Worm (Caenorhabditis elegans): ENCODE measurements around the gene F22E5.13.
"Not testable (repeated sequence)": the region's sequence is repeated elsewhere in the genome, so short reads cannot be mapped to it uniquely, and the experiment has no call there.

The F22E5.13 gene

DNA sequence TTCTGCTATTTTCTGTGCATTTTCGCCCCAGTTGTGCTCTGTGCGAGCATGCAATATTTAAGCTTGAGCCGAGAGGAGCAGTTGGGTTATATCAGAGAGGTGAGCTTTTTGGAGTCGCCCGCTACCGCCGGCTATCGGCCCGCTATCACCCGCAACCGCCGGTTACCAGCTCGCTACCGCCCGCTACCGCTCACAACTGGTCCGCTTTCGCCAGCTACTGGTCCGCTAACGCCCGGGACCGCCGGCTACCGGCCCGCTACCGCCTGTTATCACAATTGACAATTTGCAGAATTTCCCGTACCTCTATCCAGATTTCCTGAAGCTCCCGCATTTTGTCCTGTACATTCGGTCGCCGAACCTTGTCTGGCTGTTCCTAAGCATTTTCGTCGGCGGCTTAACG, 21.0 kb downstream of the F22E5.13 start:
- TF ChIP-seq W03F9.2 (tag; optimal IDR thresholded peaks at IDR 0.05), result no peak
- no peak for TF ChIP-seq dao-5 (tag; optimal IDR thresholded peaks at IDR 0.05)
- no peak for TF ChIP-seq him-1 (tag; optimal IDR thresholded peaks at IDR 0.05)

DNA sequence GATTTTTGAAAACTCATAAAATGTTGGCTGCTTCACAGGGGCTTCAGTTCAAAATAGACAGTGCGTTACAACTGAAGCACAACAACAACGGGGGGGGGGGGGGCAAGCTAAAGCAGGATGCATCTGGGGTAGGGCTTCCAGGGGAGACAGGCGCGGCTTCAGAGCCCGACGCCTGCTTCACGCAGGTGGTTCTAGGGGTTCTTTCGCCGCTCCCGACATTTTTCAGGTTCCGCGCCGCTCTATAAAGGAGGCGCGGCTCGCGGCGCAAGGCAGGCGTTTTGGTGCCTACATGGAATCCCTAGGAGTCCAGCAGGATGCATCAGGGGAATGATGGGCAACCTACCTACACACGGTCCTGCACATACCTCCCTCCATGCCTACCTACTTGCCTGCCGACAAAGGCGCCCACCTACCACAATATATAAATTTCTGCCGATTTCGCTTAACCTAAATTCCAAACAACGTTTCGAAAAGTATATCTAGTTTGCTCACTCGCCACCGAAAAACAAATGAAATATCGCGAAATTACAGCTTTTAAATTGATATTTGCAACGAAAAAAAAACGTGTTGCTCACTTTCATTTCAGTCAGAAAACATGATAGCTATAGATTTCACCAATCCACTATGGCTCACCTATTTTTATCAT, 22.2 kb downstream of the F22E5.13 start, which contains the start of gene sri-71:
Gene sri-71, plus strand, starts transcription at position 596 of the 646 bp plus-strand sequence.
- no peak for TF ChIP-seq W03F9.2 (tag; optimal IDR thresholded peaks at IDR 0.05)
- TF ChIP-seq him-1 (tag; optimal IDR thresholded peaks at IDR 0.05), result no peak
- no peak for TF ChIP-seq dao-5 (tag; optimal IDR thresholded peaks at IDR 0.05)

DNA sequence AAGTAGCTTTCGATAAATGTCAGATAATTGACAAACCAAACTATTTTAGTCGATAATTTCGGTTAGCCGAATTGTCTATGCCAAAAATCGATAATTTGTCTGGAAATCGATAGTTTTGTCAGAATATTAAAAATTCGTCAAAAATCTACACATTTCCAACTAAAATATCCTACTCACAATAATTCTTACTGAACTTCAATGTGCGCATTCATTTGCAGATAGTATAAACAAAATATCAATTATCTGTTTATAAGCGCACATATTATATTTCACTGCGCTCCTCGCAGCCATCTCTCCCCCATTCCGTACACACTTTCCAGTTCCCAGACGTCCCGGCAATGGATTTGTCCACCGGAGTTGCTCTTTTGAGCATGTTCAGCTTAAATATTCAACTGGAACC, 24.6 kb downstream of the F22E5.13 start, which contains the start of gene lgc-28:
Gene lgc-28, plus strand, starts transcription at position 301 of the 400 bp plus-strand sequence.
- no peak for TF ChIP-seq W03F9.2 (tag; optimal IDR thresholded peaks at IDR 0.05)
- no peak for TF ChIP-seq dao-5 (tag; optimal IDR thresholded peaks at IDR 0.05)
- no peak for TF ChIP-seq him-1 (tag; optimal IDR thresholded peaks at IDR 0.05)

DNA sequence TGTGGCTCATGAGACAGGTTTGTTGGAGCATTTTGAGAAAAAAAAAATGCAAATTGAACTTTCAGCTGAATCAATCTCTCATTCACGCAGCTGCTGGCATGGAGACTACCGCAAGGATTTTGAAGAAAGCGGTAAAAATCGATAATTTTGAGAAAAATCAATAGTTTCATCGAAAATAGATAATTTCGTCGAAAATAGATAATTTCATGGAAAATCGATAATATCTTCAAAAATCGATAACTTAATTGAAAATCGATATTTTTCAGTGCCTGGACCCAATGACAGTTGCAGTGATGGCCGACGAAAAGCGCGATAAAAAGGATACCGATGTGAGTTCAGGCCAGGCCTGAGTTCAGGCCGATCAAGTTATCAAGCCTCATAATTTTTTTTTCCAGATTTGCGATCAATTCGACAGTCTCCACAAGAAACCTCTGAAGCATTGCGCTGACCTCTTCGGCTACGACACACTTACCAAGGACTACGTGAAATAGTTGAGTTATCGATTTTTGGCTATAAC, 26.4 kb downstream of the F22E5.13 start, which contains the start of gene D2062.4:
Gene D2062.4, plus strand, starts transcription at position 467 of the 517 bp plus-strand sequence.
- not testable (repeated sequence) for TF ChIP-seq W03F9.2, dao-5, him-1 (tag; optimal IDR thresholded peaks at IDR 0.05)

DNA sequence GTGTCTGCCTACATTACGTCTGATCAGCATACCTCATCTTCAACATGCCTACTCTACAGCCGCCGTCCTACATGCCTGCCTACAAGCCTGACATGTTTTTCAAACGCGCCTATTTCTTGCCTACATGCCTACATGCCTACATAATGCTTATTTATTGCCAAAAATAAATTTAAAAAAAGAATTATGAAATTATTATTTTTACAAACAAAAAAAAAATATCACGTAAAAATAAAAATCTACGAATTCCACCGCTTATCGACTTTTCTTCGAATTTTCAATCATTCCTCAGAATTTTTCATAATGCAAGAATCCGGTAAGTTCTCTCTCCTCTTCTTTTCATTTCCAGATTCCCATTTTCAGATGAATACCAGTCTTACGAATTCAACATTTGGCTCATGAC, 27.0 kb downstream of the F22E5.13 start, which contains the start of gene D2062.5:
Gene D2062.5, plus strand, starts transcription at position 301 of the 400 bp plus-strand sequence.
- no peak for TF ChIP-seq him-1 (tag; optimal IDR thresholded peaks at IDR 0.05)
- no peak for TF ChIP-seq dao-5 (tag; optimal IDR thresholded peaks at IDR 0.05)
- TF ChIP-seq W03F9.2 (tag; optimal IDR thresholded peaks at IDR 0.05), result no peak

DNA sequence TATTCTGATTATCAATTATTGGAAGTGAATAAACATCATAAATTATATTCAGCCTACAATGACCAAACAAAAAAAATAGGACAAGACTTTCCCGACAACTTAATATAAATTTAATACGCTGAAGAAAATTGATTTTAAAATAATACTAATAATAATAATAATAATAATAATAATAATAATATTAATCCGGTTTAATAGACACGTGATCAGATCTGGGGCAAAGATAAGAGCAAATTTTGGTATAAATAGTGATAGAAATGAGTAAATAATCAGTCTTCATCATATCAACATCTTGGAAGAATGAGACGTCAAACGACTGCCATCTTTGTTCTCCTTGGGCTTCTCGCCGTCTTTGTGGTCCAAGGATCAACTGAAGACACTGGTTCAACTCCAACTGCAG, 30.3 kb downstream of the F22E5.13 start, which contains the start of gene msrp-6:
Gene msrp-6, plus strand, starts transcription at position 301 of the 400 bp plus-strand sequence.
- not testable (repeated sequence) for TF ChIP-seq W03F9.2, him-1, dao-5 (tag; optimal IDR thresholded peaks at IDR 0.05)

DNA sequence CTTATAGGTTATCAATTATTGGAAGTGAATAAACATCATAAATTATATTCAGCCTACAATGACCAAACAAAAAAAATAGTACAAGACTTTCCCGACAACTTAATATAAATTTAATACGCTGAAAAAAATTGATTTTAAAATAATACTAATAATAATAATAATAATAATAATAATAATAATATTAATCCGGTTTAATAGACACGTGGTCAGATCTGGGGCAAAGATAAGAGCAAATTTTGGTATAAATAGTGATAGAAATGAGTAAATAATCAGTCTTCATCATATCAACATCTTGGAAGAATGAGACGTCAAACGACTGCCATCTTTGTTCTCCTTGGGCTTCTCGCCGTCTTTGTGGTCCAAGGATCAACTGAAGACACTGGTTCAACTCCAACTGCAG, 32.8 kb downstream of the F22E5.13 start, which contains the start of gene msrp-5:
Gene msrp-5, plus strand, starts transcription at position 301 of the 400 bp plus-strand sequence.
- TF ChIP-seq him-1, W03F9.2, dao-5 (tag; optimal IDR thresholded peaks at IDR 0.05): not testable (repeated sequence)

DNA sequence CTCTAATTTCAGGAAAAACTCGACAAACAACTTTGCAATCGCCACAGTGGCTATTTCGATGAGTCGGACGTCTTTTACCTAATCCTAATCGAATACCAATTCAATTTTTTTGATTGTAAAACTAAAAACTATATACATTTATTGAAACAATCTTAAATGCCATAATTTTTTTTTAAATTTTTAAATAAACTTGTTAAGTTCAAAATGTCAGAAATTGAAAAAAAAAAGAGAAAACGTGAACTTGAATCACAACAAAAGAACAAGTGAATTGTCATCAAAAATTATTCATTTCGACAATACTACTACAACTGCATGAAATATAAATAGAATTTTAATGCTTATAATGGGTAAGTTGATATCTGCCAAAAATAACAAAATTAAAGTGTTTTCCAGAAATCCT, 37.2 kb downstream of the F22E5.13 start, which contains the start of gene D2062.13:
Gene D2062.13, plus strand, starts transcription at position 301 of the 400 bp plus-strand sequence.
- TF ChIP-seq W03F9.2, dao-5, him-1 (tag; optimal IDR thresholded peaks at IDR 0.05): not testable (repeated sequence)

DNA sequence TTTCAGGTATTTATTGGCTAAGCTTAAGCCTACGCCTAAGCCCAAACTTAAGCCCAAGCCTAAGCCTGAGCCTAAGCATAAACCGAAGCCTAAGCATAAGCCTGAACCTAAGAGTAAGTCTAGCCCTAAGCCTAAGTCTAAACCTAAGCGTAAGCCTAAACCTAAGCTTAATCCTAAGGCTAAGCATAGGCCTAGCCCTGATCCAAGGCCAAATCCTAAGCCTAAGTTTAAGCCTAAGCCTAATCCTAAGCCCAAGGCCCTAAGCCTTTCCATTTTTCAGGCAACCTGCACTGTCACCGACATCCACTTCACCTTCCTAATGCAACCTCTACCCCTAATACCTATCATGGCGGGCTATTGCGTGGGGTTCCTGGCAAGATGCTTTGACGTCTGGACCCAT, 38.4 kb downstream of the F22E5.13 start:
- TF ChIP-seq him-1 (tag; optimal IDR thresholded peaks at IDR 0.05) (no peak), dao-5 (tag; optimal IDR thresholded peaks at IDR 0.05) (no peak), W03F9.2 (tag; optimal IDR thresholded peaks at IDR 0.05) (no peak)

DNA sequence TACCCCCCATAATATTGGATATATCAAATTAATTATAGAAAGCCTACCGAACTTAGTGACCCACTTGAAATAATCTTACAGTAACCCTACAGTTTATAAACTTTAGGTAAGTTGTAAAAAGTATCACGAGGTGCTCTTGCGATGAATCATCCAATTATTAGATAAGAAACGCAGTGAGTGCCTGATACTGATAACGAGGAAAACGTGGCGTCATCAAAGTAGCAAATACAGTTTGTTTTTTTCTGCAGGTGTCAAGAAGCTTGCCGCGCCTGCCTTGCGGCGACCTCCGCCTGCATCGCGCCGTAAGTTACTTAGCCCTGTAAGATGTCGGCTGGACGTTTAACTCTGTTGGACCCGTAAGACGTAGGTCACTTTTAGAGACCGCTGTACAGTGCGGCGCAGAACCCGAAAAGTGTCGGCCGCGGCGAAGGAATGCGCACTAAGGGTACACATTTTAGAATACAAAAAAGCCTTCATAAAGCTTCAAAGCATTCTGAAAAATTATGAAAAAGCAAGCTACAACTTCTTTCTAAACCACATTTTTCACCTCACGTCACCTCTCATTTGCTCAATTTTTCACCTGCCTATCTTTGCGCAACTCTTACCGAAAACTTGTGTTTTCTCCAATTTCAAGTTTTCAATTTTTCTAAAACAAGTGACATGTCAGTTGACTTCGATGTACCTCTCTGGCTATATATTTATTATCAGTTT, 39.1 kb downstream of the F22E5.13 start, which contains the start of gene sri-38:
Gene sri-38, plus strand, starts transcription at position 661 of the 711 bp plus-strand sequence.
- no peak for TF ChIP-seq W03F9.2 (tag; optimal IDR thresholded peaks at IDR 0.05)
- TF ChIP-seq him-1 (tag; optimal IDR thresholded peaks at IDR 0.05), result no peak
- TF ChIP-seq dao-5 (tag; optimal IDR thresholded peaks at IDR 0.05), result no peak

DNA sequence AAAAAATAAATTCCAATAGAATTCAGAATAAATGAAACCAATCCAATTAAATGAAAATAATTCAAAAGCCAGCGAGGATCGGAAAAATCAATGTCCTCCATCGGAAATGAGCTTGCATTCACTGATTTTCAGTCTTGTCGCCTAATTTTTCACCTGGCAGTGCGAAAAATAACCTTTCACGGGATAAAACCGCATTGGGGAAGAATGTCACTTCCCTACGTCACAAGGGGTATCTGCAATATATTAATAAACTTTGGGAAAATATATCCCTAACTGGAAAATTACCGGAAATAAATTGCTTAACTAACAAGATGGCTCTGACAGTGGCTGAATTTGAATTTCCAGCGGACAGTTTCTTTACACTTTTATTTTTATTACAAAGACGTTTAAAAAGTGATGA, 44.1 kb downstream of the F22E5.13 start, which contains the start of gene sri-77:
Gene sri-77, minus strand, starts transcription at position 101 of the 400 bp plus-strand sequence.
- no peak for TF ChIP-seq W03F9.2 (tag; optimal IDR thresholded peaks at IDR 0.05)
- TF ChIP-seq him-1 (tag; optimal IDR thresholded peaks at IDR 0.05), result no peak
- TF ChIP-seq dao-5 (tag; optimal IDR thresholded peaks at IDR 0.05), result no peak

DNA sequence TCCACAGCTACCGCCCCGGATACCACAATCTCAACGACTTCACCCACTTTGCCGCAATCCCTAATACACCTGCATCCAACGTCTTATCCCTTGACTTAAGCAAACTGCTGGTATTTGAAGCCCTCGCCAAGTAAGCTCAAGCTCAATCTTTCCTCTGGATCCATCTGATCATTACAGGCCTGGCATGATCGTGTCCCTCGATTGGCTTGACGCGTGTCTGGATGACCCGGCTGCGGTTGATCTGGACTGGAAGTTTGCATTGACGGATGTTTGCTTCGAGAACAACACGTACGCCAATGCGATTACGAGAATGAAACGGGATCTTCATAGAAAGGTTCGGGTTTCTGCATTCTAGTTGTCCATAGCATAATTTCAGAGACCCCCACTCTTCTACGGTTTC, 48.5 kb downstream of the F22E5.13 start:
- no peak for TF ChIP-seq W03F9.2 (tag; optimal IDR thresholded peaks at IDR 0.05)
- no peak for TF ChIP-seq dao-5 (tag; optimal IDR thresholded peaks at IDR 0.05)
- no peak for TF ChIP-seq him-1 (tag; optimal IDR thresholded peaks at IDR 0.05)

DNA sequence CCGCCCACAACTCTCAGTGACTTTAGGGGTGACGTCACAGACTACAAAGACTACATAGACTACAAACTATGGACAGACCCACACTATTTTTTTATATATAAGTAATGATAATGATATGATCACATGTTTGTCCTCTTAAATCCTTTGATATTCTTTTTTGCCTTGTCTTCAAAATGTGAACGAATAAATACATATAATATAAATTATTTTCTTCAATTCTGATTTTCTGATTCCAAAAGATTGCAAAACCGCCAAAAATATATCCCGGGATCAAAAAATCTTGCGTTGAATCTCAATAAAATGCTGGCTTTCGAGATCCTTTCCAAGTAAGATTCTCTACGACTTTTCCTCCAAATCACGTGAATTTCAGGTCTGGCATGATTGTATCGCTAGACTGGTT, 49.3 kb downstream of the F22E5.13 start, which contains the start of gene F33H12.1:
Gene F33H12.1, plus strand, starts transcription at position 301 of the 400 bp plus-strand sequence.
- TF ChIP-seq him-1, dao-5, W03F9.2 (tag; optimal IDR thresholded peaks at IDR 0.05): not testable (repeated sequence)
